Worm (Caenorhabditis elegans): ENCODE data around the gene F53A3.7.

Gene F53A3.7

ce11 chrIII:1950236-1950635 is 1.1 kb upstream of the F53A3.7 start, which contains the start of the genes polh-1 and rps-22:
polh-1 (minus strand) TSS chrIII:1950269.
rps-22 (plus strand) TSS chrIII:1950535.
- TF ChIP-seq hlh-30 (tag; optimal IDR thresholded peaks at IDR 0.05; ENCODE audit: insufficient read depth) = peak; percentile 87
- TF ChIP-seq nhr-25 (tag; optimal IDR thresholded peaks at IDR 0.05; ENCODE audit: borderline replicate concordance, insufficient read depth) = peak; percentile 92
- TF ChIP-seq aha-1 (tag) = peak; percentile 67
- TF ChIP-seq lin-29 (GFP tag; IDR thresholded peaks at IDR 0.05) = no peak
- TF ChIP-seq mdt-29 (GFP tag; IDR thresholded peaks at IDR 0.05) = no peak
- no peak for TF ChIP-seq zag-1 (tag; optimal IDR thresholded peaks at IDR 0.05)
- TF ChIP-seq nhr-237 (tag; optimal IDR thresholded peaks at IDR 0.05) = no peak
- peak in 1 of 2 experiments; percentile 19 for TF ChIP-seq mdl-1 (tag; optimal IDR thresholded peaks at IDR 0.05)
- TF ChIP-seq php-3 (GFP tag; IDR thresholded peaks at IDR 0.05) = no peak
- no peak for TF ChIP-seq daf-19 (GFP tag; conservative IDR thresholded peaks at IDR 0.05)
- TF ChIP-seq nhr-111 (GFP tag; optimal IDR thresholded peaks at IDR 0.05) = no peak
- TF ChIP-seq R02D3.7 (tag; optimal IDR thresholded peaks at IDR 0.05) = no peak
- TF ChIP-seq tra-1 (GFP tag; IDR thresholded peaks at IDR 0.05) = no peak
- TF ChIP-seq hmg-1.1 (GFP tag; IDR thresholded peaks at IDR 0.05) = peak; percentile 86
- no peak for TF ChIP-seq nhr-76 (tag; optimal IDR thresholded peaks at IDR 0.05)
- TF ChIP-seq daf-8 (GFP tag; IDR thresholded peaks at IDR 0.05) = no peak
- no peak for TF ChIP-seq daf-12 (tag; optimal IDR thresholded peaks at IDR 0.05)
- peak; percentile 57; the same call in 1 of the 2 replicates for TF ChIP-seq vab-7 (GFP tag; IDR thresholded peaks at IDR 0.05)
- TF ChIP-seq nhr-102 (tag; optimal IDR thresholded peaks at IDR 0.05) = no peak
- TF ChIP-seq ctbp-1 (GFP tag; IDR thresholded peaks at IDR 0.05) = 0 out of 2 replicates have a peak, but pooled peaks have one; percentile 25
- TF ChIP-seq nhr-48 (tag; optimal IDR thresholded peaks at IDR 0.05) = no peak
- no peak for TF ChIP-seq egl-43 (GFP tag; IDR thresholded peaks at IDR 0.05)
- no peak for TF ChIP-seq sdz-12 (GFP tag; optimal IDR thresholded peaks at IDR 0.05)
- TF ChIP-seq T20F7.1 (GFP tag; optimal IDR thresholded peaks at IDR 0.05) = peak; percentile 89
- no peak for TF ChIP-seq Y105C5A.15 (GFP tag; IDR thresholded peaks at IDR 0.05)
- TF ChIP-seq snpc-1.2 (GFP tag; IDR thresholded peaks at IDR 0.05) = no peak
- TF ChIP-seq lsy-2 (tag; optimal IDR thresholded peaks at IDR 0.05) = peak; percentile 73 to 96
- no peak for TF ChIP-seq aly-2 (tag; optimal IDR thresholded peaks at IDR 0.05)
- no peak for TF ChIP-seq nhr-42 (GFP tag; IDR thresholded peaks at IDR 0.05)
- no peak for TF ChIP-seq ceh-82 (tag; optimal IDR thresholded peaks at IDR 0.05)
- TF ChIP-seq lir-3 (tag; optimal IDR thresholded peaks at IDR 0.05) = no peak
- TF ChIP-seq ztf-7 (tag; optimal IDR thresholded peaks at IDR 0.05) = no peak
- TF ChIP-seq tag-97 (GFP tag; IDR thresholded peaks at IDR 0.05) = no peak
- TF ChIP-seq F26F4.8 (GFP tag; conservative IDR thresholded peaks at IDR 0.05) = no peak
- no peak for TF ChIP-seq ztf-11 (tag; optimal IDR thresholded peaks at IDR 0.05)
- TF ChIP-seq pha-4 (GFP tag; IDR thresholded peaks at IDR 0.05) = peak; percentile 35; the same call in 1 of the 2 replicates
- TF ChIP-seq pha-4 (tag; optimal IDR thresholded peaks at IDR 0.05) = peak; percentile 74
- peak in 1 of 2 experiments; percentile 31 for TF ChIP-seq ZK546.5 (tag; optimal IDR thresholded peaks at IDR 0.05)
- TF ChIP-seq zip-11 (GFP tag; IDR thresholded peaks at IDR 0.05) = no peak
- TF ChIP-seq ZK337.2 (GFP tag; IDR thresholded peaks at IDR 0.05) = no peak
- TF ChIP-seq dmd-9 (GFP tag; IDR thresholded peaks at IDR 0.05) = no peak
- no peak for TF ChIP-seq set-16 (GFP tag; IDR thresholded peaks at IDR 0.05)
- 0 out of 2 replicates have a peak, but pooled peaks have one; percentile 15 for TF ChIP-seq madf-9 (GFP tag; conservative IDR thresholded peaks at IDR 0.05)
- TF ChIP-seq mxl-3 (GFP tag; optimal IDR thresholded peaks at IDR 0.05) = no peak
- TF ChIP-seq fkh-10 (GFP tag; optimal IDR thresholded peaks at IDR 0.05) = peak; percentile 66
- peak; percentile 98 for TF ChIP-seq dpl-1 (GFP tag; optimal IDR thresholded peaks at IDR 0.05)
- TF ChIP-seq hlh-11 (tag; optimal IDR thresholded peaks at IDR 0.05) = peak; percentile 73
- TF ChIP-seq zip-2 (tag; optimal IDR thresholded peaks at IDR 0.05) = no peak
- TF ChIP-seq T26A8.4 (GFP tag; IDR thresholded peaks at IDR 0.05) = peak; percentile 64
- TF ChIP-seq spr-1 (tag; optimal IDR thresholded peaks at IDR 0.05) = no peak
- TF ChIP-seq zfp-2 (tag; optimal IDR thresholded peaks at IDR 0.05) = no peak
- TF ChIP-seq attf-4 (tag; optimal IDR thresholded peaks at IDR 0.05) = no peak
